Worm (Caenorhabditis elegans) whole organism, young adult: Measurements from ENCODE around the gene ZK795.3.

Experiments used
- atf-7 ChIP-seq: sonication (generic microtip); optimal IDR thresholded peaks from 2 replicates; lab custom pipeline; 2017; ENCODE audit warnings: mild to moderate bottlenecking, missing genetic modification characterization, missing compliant biosample characterization
- dpl-1 ChIP-seq: fragments of 150-350 bp; optimal IDR thresholded peaks from 2 replicates; lab custom pipeline; 2014; ENCODE audit warnings: missing biosample characterization, missing genetic modification reagents, missing genetic modification characterization
- hlh-26 ChIP-seq: fragments of 200-800 bp; sonication (Bioruptor generic); conservative IDR thresholded peaks from 2 replicates; pipeline ENCODE4 v1.3.6; 2022; ENCODE audit warnings: missing genetic modification reagents, missing genetic modification characterization, missing compliant biosample characterization
- nfyb-1 ChIP-seq: fragments of 200-800 bp; sonication (Bioruptor generic); IDR thresholded peaks from 2 replicates; pipeline ENCODE4 v1.3.6; 2022; ENCODE audit warnings: missing genetic modification reagents, missing genetic modification characterization, missing compliant biosample characterization
- unc-62 ChIP-seq: fragments of 150-350 bp; optimal IDR thresholded peaks from 2 replicates; lab custom pipeline; 2014; ENCODE audit warnings: missing biosample characterization, missing genetic modification reagents, missing genetic modification characterization
- ztf-26 ChIP-seq: sonication (generic microtip); optimal IDR thresholded peaks from 2 replicates; lab custom pipeline; 2017; ENCODE audit warnings: missing genetic modification characterization, missing compliant biosample characterization

DNA sequence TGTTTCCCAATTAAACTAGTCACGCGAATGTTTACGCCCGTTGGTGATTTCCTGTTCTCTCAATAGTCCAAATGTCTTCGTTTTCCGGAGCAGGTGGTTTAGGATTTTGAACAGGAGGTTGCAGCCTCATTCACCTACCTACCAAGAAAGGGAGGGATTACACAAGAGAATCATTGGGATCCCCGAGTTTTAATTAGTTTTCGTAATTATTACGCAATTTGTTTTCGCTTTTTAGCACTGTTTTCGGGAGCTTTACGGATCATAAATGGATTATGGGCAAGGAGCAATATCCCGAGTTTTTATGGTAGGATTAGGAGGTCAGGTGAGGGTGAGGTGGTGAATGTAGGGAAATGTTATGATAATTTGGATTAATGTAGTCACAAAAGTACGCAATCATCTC is 13.3 kb upstream of the ZK795.3 start:
- TF ChIP-seq atf-7 (tag; lab: Kevin White, UChicago) (no peak), nfyb-1 (no peak), dpl-1 (no peak), ztf-26 (tag; lab: Kevin White, UChicago) (no peak), hlh-26 (GFP tag; lab: Robert Waterston, UW) (no peak), unc-62 (GFP tag; lab: Kevin White, UChicago) (no peak)
